Fruit fly (Drosophila melanogaster) whole organism, embryonic: Measurements from ENCODE around the gene CG32271.
A peak's percentile ranks its signal among the peaks of the same experiment; 100 is the strongest.

Experiments
- Aef1 ChIP-seq: fragments of 200-800 bp; sonication (Bioruptor generic); IDR thresholded peaks from 3 replicates; pipeline ENCODE4 v1.3.6; 2022; ENCODE audit warnings: missing biosample characterization, missing genetic modification characterization
- BEAF-32 ChIP-seq: fragments of 200-800 bp; sonication (Bioruptor generic); optimal IDR thresholded peaks from 3 replicates; lab custom pipeline; 2017; ENCODE audit warnings: missing biosample characterization, missing genetic modification characterization, mild to moderate bottlenecking, moderate library complexity, missing genetic modification reagents
- CG10543 ChIP-seq: fragments of 200-800 bp; sonication (Bioruptor generic); optimal IDR thresholded peaks from 3 replicates; lab custom pipeline; 2017; ENCODE audit warnings: missing biosample characterization, mild to moderate bottlenecking, missing genetic modification characterization, moderate library complexity
- CG10654 ChIP-seq: fragments of 200-800 bp; sonication (Bioruptor generic); optimal IDR thresholded peaks from 2 replicates; lab custom pipeline; 2016; ENCODE audit warnings: missing biosample characterization, missing genetic modification characterization
- CG10979 ChIP-seq: fragments of 200-800 bp; sonication (Bioruptor generic); optimal IDR thresholded peaks from 2 replicates; lab custom pipeline; 2018; ENCODE audit warnings: missing biosample characterization, mild to moderate bottlenecking, missing genetic modification characterization, moderate library complexity
- CG11085 ChIP-seq: fragments of 200-800 bp; sonication (Bioruptor generic); IDR thresholded peaks from 2 replicates; pipeline ENCODE4 v1.3.6; 2022; ENCODE audit warnings: missing biosample characterization, missing genetic modification characterization
- CG1233 ChIP-seq: fragments of 200-800 bp; sonication (Bioruptor generic); optimal IDR thresholded peaks from 4 replicates; lab custom pipeline; 2018; ENCODE audit warnings: missing biosample characterization, mild to moderate bottlenecking, missing genetic modification characterization
- CG12744 ChIP-seq: fragments of 200-800 bp; sonication (Bioruptor generic); optimal IDR thresholded peaks from 2 replicates; lab custom pipeline; 2016; ENCODE audit warnings: missing biosample characterization, missing genetic modification characterization
- CG13123 ChIP-seq: fragments of 200-800 bp; sonication (Bioruptor generic); optimal IDR thresholded peaks from 2 replicates; lab custom pipeline; 2016; ENCODE audit warnings: missing biosample characterization, missing genetic modification characterization
- CG15479 ChIP-seq: fragments of 200-800 bp; sonication (Bioruptor generic); optimal IDR thresholded peaks from 3 replicates; lab custom pipeline; 2019; ENCODE audit warnings: missing biosample characterization, mild to moderate bottlenecking, missing genetic modification characterization, moderate library complexity
- CG1602 ChIP-seq: fragments of 200-800 bp; sonication (Bioruptor generic); optimal IDR thresholded peaks from 3 replicates; lab custom pipeline; 2016; ENCODE audit warnings: missing biosample characterization, missing genetic modification characterization
- CG16863 ChIP-seq: fragments of 200-800 bp; sonication (Bioruptor generic); optimal IDR thresholded peaks from 3 replicates; lab custom pipeline; 2016; ENCODE audit warnings: missing biosample characterization, missing genetic modification characterization
- CG18262 ChIP-seq: fragments of 200-800 bp; optimal IDR thresholded peaks from 3 replicates; lab custom pipeline; 2019; ENCODE audit warnings: missing biosample characterization, mild to moderate bottlenecking, missing genetic modification characterization, moderate library complexity
- CG18764 ChIP-seq: fragments of 200-800 bp; sonication (Bioruptor generic); optimal IDR thresholded peaks from 3 replicates; lab custom pipeline; 2016; ENCODE audit warnings: missing biosample characterization, missing genetic modification characterization
- CG2202 ChIP-seq: fragments of 200-800 bp; sonication (Bioruptor generic); optimal IDR thresholded peaks from 2 replicates; lab custom pipeline; 2018; ENCODE audit warnings: missing biosample characterization, mild to moderate bottlenecking, missing genetic modification characterization
- CG3281 ChIP-seq: fragments of 200-800 bp; sonication (Bioruptor generic); optimal IDR thresholded peaks from 3 replicates; lab custom pipeline; 2017; ENCODE audit warnings: missing biosample characterization, mild to moderate bottlenecking, missing genetic modification characterization
- CG3407 ChIP-seq: fragments of 200-800 bp; sonication (Bioruptor generic); optimal IDR thresholded peaks from 2 replicates; lab custom pipeline; 2018; ENCODE audit warnings: missing biosample characterization, mild to moderate bottlenecking, missing genetic modification characterization
- CG8765 ChIP-seq: fragments of 200-800 bp; sonication (Bioruptor generic); IDR thresholded peaks from 2 replicates; pipeline ENCODE4 v1.3.6; 2022; ENCODE audit warnings: missing biosample characterization, missing genetic modification characterization
- CG8944 ChIP-seq: fragments of 200-800 bp; sonication (Bioruptor generic); optimal IDR thresholded peaks from 3 replicates; lab custom pipeline; 2016; ENCODE audit warnings: missing biosample characterization, missing genetic modification characterization
- Dad ChIP-seq: fragments of 200-800 bp; sonication (Bioruptor generic); optimal IDR thresholded peaks from 3 replicates; lab custom pipeline; 2016; ENCODE audit warnings: missing biosample characterization, missing genetic modification characterization
- Deaf1 ChIP-seq: fragments of 200-800 bp; optimal IDR thresholded peaks from 3 replicates; lab custom pipeline; 2019; ENCODE audit warnings: missing biosample characterization, mild to moderate bottlenecking, missing genetic modification characterization, moderate library complexity
- Dip2 ChIP-seq: fragments of 200-800 bp; sonication (Bioruptor generic); IDR thresholded peaks from 2 replicates; pipeline ENCODE4 v1.3.6; 2022; ENCODE audit warnings: missing biosample characterization, missing genetic modification characterization
- E2f1 ChIP-seq: fragments of 200-800 bp; sonication (Bioruptor generic); IDR thresholded peaks from 2 replicates; pipeline ENCODE4 v1.3.6; 2022; ENCODE audit warnings: missing biosample characterization, missing genetic modification characterization
- HLHmδ ChIP-seq: fragments of 200-800 bp; sonication (Bioruptor generic); optimal IDR thresholded peaks from 2 replicates; lab custom pipeline; 2018; ENCODE audit warnings: missing biosample characterization, mild to moderate bottlenecking, missing genetic modification characterization, moderate library complexity
- MTF-1 ChIP-seq: fragments of 200-800 bp; sonication (Bioruptor generic); optimal IDR thresholded peaks from 2 replicates; lab custom pipeline; 2018; ENCODE audit warnings: missing biosample characterization, mild to moderate bottlenecking, missing genetic modification characterization, borderline replicate concordance
- Mes4 ChIP-seq: fragments of 200-800 bp; sonication (Bioruptor generic); optimal IDR thresholded peaks from 2 replicates; lab custom pipeline; 2016; ENCODE audit warnings: missing biosample characterization, missing genetic modification characterization
- Oaz ChIP-seq: fragments of 200-800 bp; sonication (Bioruptor generic); IDR thresholded peaks from 2 replicates; pipeline ENCODE4 v1.3.6; 2022; ENCODE audit warnings: missing biosample characterization, missing genetic modification characterization
- Pdp1 ChIP-seq, 2 experiments: fragments of 200-800 bp; sonication (Bioruptor generic); optimal IDR thresholded peaks; 3 replicates each; lab custom pipeline; 2016; ENCODE audit warnings: missing biosample characterization in 2 of 2, missing genetic modification characterization in 2 of 2, mild to moderate bottlenecking in 1 of 2, moderate library complexity in 1 of 2
- Rfx ChIP-seq: fragments of 200-800 bp; sonication (Bioruptor generic); IDR thresholded peaks from 2 replicates; pipeline ENCODE4 v1.3.6; 2022; ENCODE audit warnings: missing biosample characterization, missing genetic modification characterization
- Sin3A ChIP-seq: fragments of >200 bp; optimal IDR thresholded peaks from 2 replicates; lab custom pipeline; 2018
- Taf1 ChIP-seq: fragments of 200-800 bp; sonication (Bioruptor generic); IDR thresholded peaks from 2 replicates; pipeline ENCODE4 v1.3.6; 2022; ENCODE audit warnings: missing biosample characterization, missing genetic modification characterization
- Trl ChIP-seq, 3 experiments: fragments of >200 bp in 2 of 3; fragments of 200-800 bp in 1 of 3; sonication (Bioruptor generic) in 1 of 3; optimal IDR thresholded peaks; 2 replicates in 1 of 3; 3 replicates in 2 of 3; lab custom pipeline; 2016 to 2017; ENCODE audit warnings: missing biosample characterization in 1 of 3, missing genetic modification characterization in 1 of 3
- ato ChIP-seq: fragments of 200-800 bp; sonication (Bioruptor generic); IDR thresholded peaks from 2 replicates; pipeline ENCODE4 v1.3.6; 2022; ENCODE audit warnings: missing biosample characterization, missing genetic modification characterization; ENCODE audit not compliant: partially characterized antibody
- cg ChIP-seq: fragments of 200-800 bp; sonication (Bioruptor generic); optimal IDR thresholded peaks from 3 replicates; lab custom pipeline; 2019; ENCODE audit warnings: missing biosample characterization, mild to moderate bottlenecking, missing genetic modification characterization, moderate library complexity
- da ChIP-seq: fragments of 200-800 bp; sonication (Bioruptor generic); optimal IDR thresholded peaks from 2 replicates; lab custom pipeline; 2016; ENCODE audit warnings: missing biosample characterization, missing genetic modification characterization
- dysf ChIP-seq: fragments of 200-800 bp; sonication (Bioruptor generic); IDR thresholded peaks from 3 replicates; pipeline ENCODE4 v1.3.6; 2022; ENCODE audit warnings: missing biosample characterization, missing genetic modification characterization
- ewg ChIP-seq: fragments of 200-800 bp; sonication (Bioruptor generic); optimal IDR thresholded peaks from 3 replicates; lab custom pipeline; 2017; ENCODE audit warnings: mild to moderate bottlenecking, missing biosample characterization, missing genetic modification reagents, missing genetic modification characterization
- gce ChIP-seq: fragments of 200-800 bp; sonication (Bioruptor generic); IDR thresholded peaks from 3 replicates; pipeline ENCODE4 v1.3.6; 2022; ENCODE audit warnings: missing biosample characterization, missing genetic modification characterization
- hbn ChIP-seq: fragments of 200-800 bp; sonication (Bioruptor generic); IDR thresholded peaks from 2 replicates; pipeline ENCODE4 v1.3.6; 2022; ENCODE audit warnings: missing biosample characterization, missing genetic modification characterization; ENCODE audit not compliant: partially characterized antibody
- hth ChIP-seq: fragments of >200 bp; optimal IDR thresholded peaks from 2 replicates; lab custom pipeline; 2017; ENCODE audit warnings: inconsistent platforms
- mam ChIP-seq: fragments of 200-800 bp; sonication (Bioruptor generic); optimal IDR thresholded peaks from 3 replicates; lab custom pipeline; 2016; ENCODE audit warnings: missing biosample characterization, missing genetic modification characterization
- pzg ChIP-seq: fragments of 200-800 bp; sonication (Bioruptor generic); optimal IDR thresholded peaks from 3 replicates; lab custom pipeline; 2018; ENCODE audit warnings: missing biosample characterization, mild to moderate bottlenecking, missing genetic modification characterization, moderate library complexity
- sima ChIP-seq: fragments of 200-800 bp; sonication (Bioruptor generic); optimal IDR thresholded peaks from 2 replicates; lab custom pipeline; 2016; ENCODE audit warnings: missing biosample characterization, missing genetic modification characterization
- sisA ChIP-seq: fragments of 200-800 bp; sonication (Bioruptor generic); IDR thresholded peaks from 2 replicates; pipeline ENCODE4 v1.3.6; 2022; ENCODE audit warnings: missing biosample characterization, missing genetic modification characterization
- slou ChIP-seq: fragments of 200-800 bp; sonication (Bioruptor generic); optimal IDR thresholded peaks from 3 replicates; lab custom pipeline; 2016; ENCODE audit warnings: missing biosample characterization, missing genetic modification characterization
- so ChIP-seq: fragments of 200-800 bp; sonication (Bioruptor generic); IDR thresholded peaks from 3 replicates; pipeline ENCODE4 v1.3.6; 2022; ENCODE audit warnings: missing biosample characterization, missing genetic modification characterization
- toy ChIP-seq: fragments of 200-800 bp; sonication (Bioruptor generic); IDR thresholded peaks from 2 replicates; pipeline ENCODE4 v1.3.6; 2022; ENCODE audit warnings: missing biosample characterization, missing genetic modification characterization
- trem ChIP-seq: fragments of 200-800 bp; optimal IDR thresholded peaks from 3 replicates; lab custom pipeline; 2019; ENCODE audit warnings: missing biosample characterization, mild to moderate bottlenecking, missing genetic modification characterization, moderate library complexity
- vvl ChIP-seq: fragments of 200-800 bp; sonication (Bioruptor generic); IDR thresholded peaks from 2 replicates; pipeline ENCODE4 v1.3.6; 2022; ENCODE audit warnings: missing biosample characterization, missing genetic modification characterization

CG32271 gene

dm6 chr3L:3222643-3223389 is 19.9 kb upstream of the CG32271 start, which contains the start of the genes RpL28 and eIF1 (continued):
- TF ChIP-seq da (peak; percentile 89), gce (peak; percentile 86), Trl (optimal IDR thresholded peaks at IDR 0.05; lab: Kevin White, UChicago) (no peak), Trl (GFP tag; optimal IDR thresholded peaks at IDR 0.05; lab: Kevin White, UChicago) (peak; percentile 94), sisA (peak; percentile 73), Aef1 (GFP tag; lab: Robert Waterston, UW) (peak; percentile 79), MTF-1 (GFP tag; lab: Kevin White, UChicago) (peak; percentile 98), CG18262 (tag; lab: Kevin White, UChicago) (peak; percentile 83), Pdp1 (GFP tag; optimal IDR thresholded peaks at IDR 0.05; lab: Kevin White, UChicago) (peak; percentile 78 to 88), Mes4 (GFP tag; lab: Kevin White, UChicago) (peak; percentile 94), CG10543 (GFP tag; lab: Kevin White, UChicago) (peak; percentile 96), CG10979 (tag; lab: Kevin White, UChicago) (peak; percentile 71), CG15479 (GFP tag; lab: Kevin White, UChicago) (peak; percentile 49), trem (tag; lab: Kevin White, UChicago) (peak; percentile 99), Oaz (peak; percentile 80), Dip2 (GFP tag; lab: Robert Waterston, UW) (no peak), CG1233 (GFP tag; lab: Kevin White, UChicago) (peak; percentile 96), HLHmδ (GFP tag; lab: Kevin White, UChicago) (peak; percentile 99), ato (no peak; the same call in none of the 2 replicates), ewg (GFP tag; lab: Kevin White, UChicago) (peak; percentile 84), BEAF-32 (peak; percentile 96), toy (GFP tag; lab: Robert Waterston, UW) (peak; percentile 62; the same call in 1 of the 2 replicates), E2f1 (GFP tag; lab: Robert Waterston, UW) (peak; percentile 70), CG12744 (GFP tag; lab: Kevin White, UChicago) (peak; percentile 81), pzg (GFP tag; lab: Kevin White, UChicago) (peak; percentile 85), CG13123 (GFP tag; lab: Kevin White, UChicago) (peak; percentile 100), Dad (GFP tag; lab: Kevin White, UChicago) (peak; percentile 88), CG8765 (GFP tag; lab: Robert Waterston, UW) (peak; percentile 54), so (GFP tag; lab: Robert Waterston, UW) (peak; percentile 78), CG10654 (peak; percentile 93), slou (GFP tag; lab: Kevin White, UChicago) (peak; percentile 91), cg (GFP tag; lab: Kevin White, UChicago) (no peak), mam (GFP tag; lab: Kevin White, UChicago) (peak; percentile 82), CG18764 (GFP tag; lab: Kevin White, UChicago) (peak; percentile 88), sima (GFP tag; lab: Kevin White, UChicago) (peak; percentile 46), hbn (GFP tag; lab: Robert Waterston, UW) (peak; percentile 64), CG16863 (GFP tag; lab: Kevin White, UChicago) (peak; percentile 83), Deaf1 (tag; lab: Kevin White, UChicago) (no peak), Taf1 (GFP tag; lab: Robert Waterston, UW) (peak; percentile 45; the same call in 1 of the 2 replicates), vvl (GFP tag; lab: Robert Waterston, UW) (peak; percentile 91), Rfx (GFP tag; lab: Robert Waterston, UW) (peak; percentile 94), hth (lab: Kevin White, UChicago) (no peak), CG3281 (GFP tag; lab: Kevin White, UChicago) (peak; percentile 94), CG11085 (GFP tag; lab: Robert Waterston, UW) (peak; percentile 87), CG1602 (GFP tag; lab: Kevin White, UChicago) (peak; percentile 78), CG2202 (tag; lab: Kevin White, UChicago) (peak; percentile 85), Sin3A (lab: Kevin White, UChicago) (peak; percentile 94), dysf (GFP tag; lab: Robert Waterston, UW) (peak; percentile 84; the same call in 2 of the 3 replicates), CG3407 (peak; percentile 92), CG8944 (peak; percentile 81)
